Worm (Caenorhabditis elegans) whole organism, young adult: Measurements from ENCODE around the gene cyp-13A6.
A peak's percentile ranks its signal among the peaks of the same experiment; 100 is the strongest.

Experiments used
- B0019.2 ChIP-seq: fragments of 200-800 bp; sonication (Bioruptor generic); conservative IDR thresholded peaks from 2 replicates; pipeline ENCODE4 v1.3.6; 2022; ENCODE audit warnings: missing genetic modification reagents, missing genetic modification characterization, missing compliant biosample characterization
- C06A6.2 ChIP-seq: fragments of 200-800 bp; sonication (Bioruptor generic); conservative IDR thresholded peaks from 2 replicates; pipeline ENCODE4 v1.3.6; 2022; ENCODE audit warnings: missing genetic modification characterization, missing compliant biosample characterization
- C17E4.6 ChIP-seq: fragments of 200-800 bp; sonication (Bioruptor generic); IDR thresholded peaks from 2 replicates; pipeline ENCODE4 v1.3.6; 2022; ENCODE audit warnings: missing genetic modification reagents, missing genetic modification characterization, missing compliant biosample characterization
- F22D6.2 ChIP-seq: sonication (generic microtip); optimal IDR thresholded peaks from 2 replicates; lab custom pipeline; 2016; ENCODE audit warnings: mild to moderate bottlenecking, missing genetic modification characterization, missing compliant biosample characterization
- F23B12.7 ChIP-seq: sonication (generic microtip); optimal IDR thresholded peaks from 2 replicates; lab custom pipeline; 2017; ENCODE audit warnings: missing genetic modification characterization, mild to moderate bottlenecking, missing compliant biosample characterization, antibody characterized with exemption, moderate library complexity; ENCODE audit not compliant: insufficient read depth
- F37B4.10 ChIP-seq: fragments of 200-800 bp; sonication (Bioruptor generic); IDR thresholded peaks from 2 replicates; pipeline ENCODE4 v1.3.6; 2022; ENCODE audit warnings: missing genetic modification characterization, missing compliant biosample characterization
- F52B5.7 ChIP-seq: sonication (generic microtip); optimal IDR thresholded peaks from 2 replicates; lab custom pipeline; 2016; ENCODE audit warnings: mild to moderate bottlenecking, missing genetic modification characterization, missing compliant biosample characterization
- F57C9.4 ChIP-seq: sonication (generic microtip); optimal IDR thresholded peaks from 2 replicates; lab custom pipeline; 2017; ENCODE audit warnings: mild to moderate bottlenecking, missing genetic modification characterization, missing compliant biosample characterization
- Y53G8AR.9 ChIP-seq: fragments of 200-800 bp; sonication (Bioruptor generic); conservative IDR thresholded peaks from 2 replicates; pipeline ENCODE4 v1.3.6; 2022; ENCODE audit warnings: missing genetic modification reagents, missing genetic modification characterization, missing compliant biosample characterization
- Y56A3A.18 ChIP-seq: fragments of 200-800 bp; sonication (Bioruptor generic); IDR thresholded peaks from 2 replicates; pipeline ENCODE4 v1.3.6; 2022; ENCODE audit warnings: missing genetic modification reagents, missing genetic modification characterization, missing compliant biosample characterization
- Y95B8A.8 ChIP-seq: fragments of 200-800 bp; sonication (Bioruptor generic); IDR thresholded peaks from 2 replicates; pipeline ENCODE4 v1.3.6; 2022; ENCODE audit warnings: missing genetic modification reagents, missing genetic modification characterization, missing compliant biosample characterization
- aptf-3 ChIP-seq: fragments of 200-800 bp; sonication (Bioruptor generic); IDR thresholded peaks from 2 replicates; pipeline ENCODE4 v1.3.6; 2022; ENCODE audit warnings: missing genetic modification characterization, missing compliant biosample characterization
- atf-7 ChIP-seq: sonication (generic microtip); optimal IDR thresholded peaks from 2 replicates; lab custom pipeline; 2017; ENCODE audit warnings: mild to moderate bottlenecking, missing genetic modification characterization, missing compliant biosample characterization
- attf-5 ChIP-seq: fragments of 200-800 bp; sonication (Bioruptor generic); optimal IDR thresholded peaks from 2 replicates; lab custom pipeline; 2018; ENCODE audit warnings: mild to moderate bottlenecking, missing genetic modification characterization, missing compliant biosample characterization
- bed-1 ChIP-seq: fragments of 200-800 bp; sonication (Bioruptor generic); IDR thresholded peaks from 2 replicates; pipeline ENCODE4 v1.3.6; 2022; ENCODE audit warnings: missing genetic modification reagents, missing genetic modification characterization, missing compliant biosample characterization
- bed-2 ChIP-seq: fragments of 200-800 bp; sonication (Bioruptor generic); IDR thresholded peaks from 2 replicates; pipeline ENCODE4 v1.3.6; 2022; ENCODE audit warnings: missing genetic modification reagents, missing genetic modification characterization, missing compliant biosample characterization
- cebp-1 ChIP-seq, 2 experiments: fragments of 200-800 bp in 1 of 2; sonication (Bioruptor generic) in 1 of 2; sonication (generic microtip) in 1 of 2; IDR thresholded peaks in 1 of 2; optimal IDR thresholded peaks in 1 of 2; 2 replicates each; pipeline versions ENCODE4 v1.3.6 to Lab custom; 2017 to 2022; ENCODE audit warnings: missing compliant biosample characterization in 2 of 2, missing genetic modification characterization in 2 of 2, mild to moderate bottlenecking in 1 of 2, missing genetic modification reagents in 1 of 2, moderate library complexity in 1 of 2
- cebp-2 ChIP-seq: fragments of 200-800 bp; sonication (Bioruptor generic); IDR thresholded peaks from 2 replicates; pipeline ENCODE4 v1.3.6; 2022; ENCODE audit warnings: missing genetic modification characterization, missing compliant biosample characterization
- ceh-100 ChIP-seq: fragments of 200-800 bp; sonication (Bioruptor generic); IDR thresholded peaks from 2 replicates; pipeline ENCODE4 v1.3.6; 2022; ENCODE audit warnings: missing genetic modification reagents, missing genetic modification characterization, missing compliant biosample characterization
- dpff-1 ChIP-seq: sonication (generic microtip); optimal IDR thresholded peaks from 2 replicates; lab custom pipeline; 2017; ENCODE audit warnings: mild to moderate bottlenecking, missing genetic modification characterization, missing compliant biosample characterization
- egrh-3 ChIP-seq: fragments of 200-800 bp; sonication (Bioruptor generic); IDR thresholded peaks from 2 replicates; pipeline ENCODE4 v1.3.6; 2022; ENCODE audit warnings: missing genetic modification reagents, missing genetic modification characterization, missing compliant biosample characterization
- ets-4 ChIP-seq: fragments of 200-800 bp; sonication (Bioruptor generic); optimal IDR thresholded peaks from 2 replicates; lab custom pipeline; 2018; ENCODE audit warnings: mild to moderate bottlenecking, missing genetic modification characterization, missing compliant biosample characterization
- gei-17 ChIP-seq: fragments of 200-800 bp; sonication (Bioruptor generic); optimal IDR thresholded peaks from 2 replicates; lab custom pipeline; 2018; ENCODE audit warnings: mild to moderate bottlenecking, missing genetic modification characterization, missing compliant biosample characterization
- hmg-20 ChIP-seq: fragments of 200-800 bp; sonication (Bioruptor generic); IDR thresholded peaks from 2 replicates; pipeline ENCODE4 v1.3.6; 2022; ENCODE audit warnings: missing genetic modification reagents, missing genetic modification characterization, missing compliant biosample characterization
- hrde-1 ChIP-seq: sonication (generic microtip); optimal IDR thresholded peaks from 2 replicates; lab custom pipeline; 2016; ENCODE audit warnings: missing genetic modification characterization, mild to moderate bottlenecking, missing compliant biosample characterization, moderate library complexity, missing genotype, missing genetic modification reagents, borderline replicate concordance
- lag-1 ChIP-seq: fragments of 200-800 bp; sonication (Bioruptor generic); IDR thresholded peaks from 2 replicates; pipeline ENCODE4 v1.3.6; 2022; ENCODE audit warnings: missing genetic modification reagents, missing genetic modification characterization, missing compliant biosample characterization
- lir-1 ChIP-seq: fragments of 200-800 bp; sonication (Bioruptor generic); conservative IDR thresholded peaks from 2 replicates; pipeline ENCODE4 v1.3.6; 2022; ENCODE audit warnings: missing genetic modification reagents, missing genetic modification characterization, missing compliant biosample characterization
- lsl-1 ChIP-seq: fragments of 200-800 bp; sonication (Bioruptor generic); optimal IDR thresholded peaks from 2 replicates; lab custom pipeline; 2018; ENCODE audit warnings: mild to moderate bottlenecking, missing genetic modification characterization, moderate library complexity, missing compliant biosample characterization
- mcd-1 ChIP-seq: fragments of 200-800 bp; sonication (Bioruptor generic); IDR thresholded peaks from 2 replicates; pipeline ENCODE4 v1.3.6; 2022; ENCODE audit warnings: missing genetic modification reagents, missing genetic modification characterization, missing compliant biosample characterization
- nfyb-1 ChIP-seq: fragments of 200-800 bp; sonication (Bioruptor generic); IDR thresholded peaks from 2 replicates; pipeline ENCODE4 v1.3.6; 2022; ENCODE audit warnings: missing genetic modification reagents, missing genetic modification characterization, missing compliant biosample characterization
- nhr-80 ChIP-seq: sonication (generic microtip); optimal IDR thresholded peaks from 2 replicates; lab custom pipeline; 2016; ENCODE audit warnings: missing genetic modification characterization, missing compliant biosample characterization
- snpc-1.1 ChIP-seq: sonication (generic microtip); optimal IDR thresholded peaks from 2 replicates; lab custom pipeline; 2017; ENCODE audit warnings: missing genetic modification characterization, mild to moderate bottlenecking, missing compliant biosample characterization, antibody characterized with exemption, moderate library complexity, missing genotype, missing genetic modification reagents; ENCODE audit not compliant: insufficient read depth
- snpc-4 ChIP-seq, 5 experiments: fragments of 150-350 bp in 1 of 5; sonication (generic microtip) in 4 of 5; optimal IDR thresholded peaks; 2 replicates each; lab custom pipeline; 2014 to 2018; ENCODE audit warnings: missing genetic modification characterization in 5 of 5, missing biosample characterization in 3 of 5, antibody characterized with exemption in 2 of 5, mild to moderate bottlenecking in 2 of 5, missing compliant biosample characterization in 2 of 5, missing genotype in 2 of 5, moderate library complexity in 2 of 5, missing genetic modification reagents in 1 of 5
- tbp1 ChIP-seq: fragments of 200-800 bp; sonication (Bioruptor generic); optimal IDR thresholded peaks from 2 replicates; lab custom pipeline; 2018; ENCODE audit warnings: mild to moderate bottlenecking, missing genetic modification characterization, missing compliant biosample characterization
- xnd-1 ChIP-seq: sonication (generic microtip); optimal IDR thresholded peaks from 2 replicates; lab custom pipeline; 2016; ENCODE audit warnings: missing genotype, missing genetic modification reagents, missing genetic modification characterization, missing compliant biosample characterization
- zfh-2 ChIP-seq: fragments of 200-800 bp; sonication (Bioruptor generic); conservative IDR thresholded peaks from 2 replicates; pipeline ENCODE4 v1.3.6; 2022; ENCODE audit warnings: missing genetic modification reagents, missing genetic modification characterization, missing compliant biosample characterization
- zim-3 ChIP-seq: sonication (generic microtip); optimal IDR thresholded peaks from 2 replicates; lab custom pipeline; 2017; ENCODE audit warnings: mild to moderate bottlenecking, missing genetic modification characterization, moderate library complexity, missing compliant biosample characterization
- ztf-22 ChIP-seq: fragments of 200-800 bp; sonication (Bioruptor generic); optimal IDR thresholded peaks from 2 replicates; lab custom pipeline; 2018; ENCODE audit warnings: mild to moderate bottlenecking, missing genetic modification characterization, moderate library complexity, missing compliant biosample characterization
- ztf-26 ChIP-seq: sonication (generic microtip); optimal IDR thresholded peaks from 2 replicates; lab custom pipeline; 2017; ENCODE audit warnings: missing genetic modification characterization, missing compliant biosample characterization

cyp-13A6 gene

DNA sequence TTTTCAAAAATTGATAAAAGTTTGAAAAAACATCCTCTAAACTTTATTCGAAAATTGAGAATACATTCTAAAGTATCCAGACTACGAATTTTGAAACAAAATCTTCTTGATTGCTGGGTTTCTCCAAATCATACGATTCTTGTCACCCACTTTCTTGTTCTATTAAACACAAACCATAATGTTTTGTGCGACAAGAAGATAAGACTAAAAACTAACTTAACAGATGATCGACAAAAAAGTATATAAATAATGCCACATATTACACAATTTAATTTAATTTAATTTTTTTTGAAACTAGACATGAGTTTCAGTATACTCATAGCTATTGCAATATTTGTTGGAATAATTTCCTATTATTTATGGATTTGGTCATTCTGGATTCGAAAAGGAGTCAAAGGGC, 699 bp upstream of the cyp-13A6 start, which contains the start of gene cyp-13A7 (continued):
- TF ChIP-seq lag-1 (GFP tag; lab: Robert Waterston, UW) (no peak), F57C9.4 (tag; lab: Kevin White, UChicago) (no peak), F37B4.10 (GFP tag; lab: Robert Waterston, UW) (no peak), bed-1 (GFP tag; lab: Robert Waterston, UW) (no peak), nfyb-1 (GFP tag; lab: Robert Waterston, UW) (no peak), B0019.2 (GFP tag; lab: Robert Waterston, UW) (no peak)
- TF ChIP-seq, all 124 proteins: peak for 0

DNA sequence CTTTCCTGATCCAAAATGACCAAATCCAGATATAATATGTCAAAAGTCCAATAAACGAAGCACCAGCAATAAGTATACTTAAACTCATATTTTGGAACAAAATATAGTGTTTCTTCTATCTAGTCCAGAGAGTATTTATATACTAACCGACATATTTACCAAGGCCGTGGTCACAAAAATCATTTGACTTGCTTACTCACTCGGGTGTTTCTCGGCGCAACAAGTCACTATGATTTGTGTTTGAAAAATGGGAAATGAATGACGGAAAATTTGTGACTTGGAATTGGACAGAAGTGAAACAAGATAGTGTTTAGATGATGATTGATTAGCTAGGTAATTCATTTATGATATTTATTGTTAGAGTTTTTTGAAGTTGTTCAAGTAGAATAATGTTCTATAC, 2.4 kb downstream of the cyp-13A6 start, which contains the start of gene cyp-13A5:
TSS of gene cyp-13A5 (minus strand) at position 112 of the 400 bp plus-strand sequence.
- TF ChIP-seq F52B5.7 (tag; lab: Kevin White, UChicago) (no peak), bed-2 (GFP tag; lab: Robert Waterston, UW) (no peak), cebp-1 (GFP tag; IDR thresholded peaks at IDR 0.05; lab: Robert Waterston, UW) (no peak), cebp-1 (tag; optimal IDR thresholded peaks at IDR 0.05; lab: Kevin White, UChicago) (peak; percentile 19), Y95B8A.8 (GFP tag; lab: Robert Waterston, UW) (no peak), ceh-100 (GFP tag; lab: Robert Waterston, UW) (no peak), ztf-26 (no peak), nhr-80 (peak; percentile 85)

DNA sequence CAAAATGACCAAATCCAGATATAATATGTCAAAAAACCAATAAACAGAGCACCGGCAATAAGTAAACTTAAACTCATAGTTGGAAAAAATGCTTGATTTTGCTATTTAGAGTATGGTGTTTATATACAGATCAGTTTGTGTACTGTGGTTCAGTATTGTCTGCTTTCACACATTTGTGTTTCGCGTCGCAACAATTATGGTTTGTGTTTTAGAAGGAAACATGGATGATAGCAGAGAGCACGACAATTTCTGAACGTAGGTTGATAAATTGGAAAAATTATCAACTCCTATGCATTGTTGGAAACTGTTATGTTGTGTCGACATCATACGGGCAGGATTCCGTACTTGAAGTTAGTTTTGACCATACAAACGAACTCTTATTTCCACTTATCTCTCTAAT, 5.0 kb downstream of the cyp-13A6 start, which contains the start of gene cyp-13A4:
TSS of gene cyp-13A4 (minus strand) at position 77 of the 400 bp plus-strand sequence.
- TF ChIP-seq hrde-1 (tag; lab: Kevin White, UChicago) (no peak), nhr-80 (peak; percentile 80), F23B12.7 (tag; lab: Kevin White, UChicago) (no peak), hmg-20 (no peak), cebp-1 (GFP tag; IDR thresholded peaks at IDR 0.05; lab: Robert Waterston, UW) (no peak), cebp-1 (tag; optimal IDR thresholded peaks at IDR 0.05; lab: Kevin White, UChicago) (no peak), F22D6.2 (tag; lab: Kevin White, UChicago) (no peak)
- TF ChIP-seq, all 124 proteins: peak for 1

DNA sequence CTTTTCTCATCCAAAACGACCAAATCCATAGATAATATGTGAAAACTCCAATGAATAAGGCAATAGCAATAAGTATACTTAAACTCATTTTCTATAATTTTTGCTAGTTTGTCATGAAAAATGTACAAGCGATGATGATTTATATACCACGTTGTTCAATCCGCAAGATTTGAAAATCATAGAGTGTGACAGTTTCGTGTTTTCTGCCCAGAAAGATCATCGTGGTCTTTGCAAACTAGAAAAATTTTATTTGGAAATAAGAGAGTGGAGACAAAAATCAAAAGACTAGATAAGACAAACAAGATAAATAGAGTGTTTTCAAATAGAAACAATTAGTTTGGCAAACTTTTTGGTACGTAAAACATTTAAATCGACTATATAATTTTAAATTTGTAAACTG, 9.4 kb downstream of the cyp-13A6 start, which contains the start of gene cyp-13A3:
TSS of gene cyp-13A3 (minus strand) at position 101 of the 400 bp plus-strand sequence.
- TF ChIP-seq lir-1: no peak
- TF ChIP-seq cebp-2: no peak
- no peak for TF ChIP-seq gei-17 (GFP tag; lab: Kevin White, UChicago)
- no peak for TF ChIP-seq nfyb-1 (GFP tag; lab: Robert Waterston, UW)
- TF ChIP-seq zim-3: no peak
- no peak for TF ChIP-seq cebp-1 (GFP tag; IDR thresholded peaks at IDR 0.05; lab: Robert Waterston, UW)
- no peak for TF ChIP-seq cebp-1 (tag; optimal IDR thresholded peaks at IDR 0.05; lab: Kevin White, UChicago)
- no peak for TF ChIP-seq bed-2 (GFP tag; lab: Robert Waterston, UW)
- TF ChIP-seq, all 124 proteins: peak for 0

DNA sequence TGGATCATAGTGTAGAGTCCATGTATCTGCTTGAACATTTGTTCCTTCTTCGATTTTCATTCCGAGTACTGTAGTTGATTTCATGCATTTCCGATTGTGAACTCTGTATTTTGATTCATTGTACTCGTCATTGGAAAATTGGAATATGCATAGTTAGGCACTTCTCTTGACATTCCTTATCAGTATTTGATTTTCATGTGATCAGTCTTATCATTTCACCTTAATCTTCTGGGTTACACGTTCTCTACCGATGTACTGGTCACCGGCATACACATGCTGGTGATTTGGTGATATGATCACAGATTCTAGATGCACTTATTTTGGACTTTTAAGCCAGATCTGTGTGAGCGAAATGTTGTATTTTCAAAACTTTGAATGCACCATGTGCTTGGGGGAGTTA, 11.4 kb downstream of the cyp-13A6 start:
- no peak for TF ChIP-seq dpff-1 (tag; lab: Kevin White, UChicago)
- peak; percentile 53 for TF ChIP-seq ets-4 (GFP tag; lab: Kevin White, UChicago)
- TF ChIP-seq xnd-1: no peak
- TF ChIP-seq cebp-1 (GFP tag; IDR thresholded peaks at IDR 0.05; lab: Robert Waterston, UW): peak; percentile 7; the same call in 1 of the 2 replicates
- no peak for TF ChIP-seq cebp-1 (tag; optimal IDR thresholded peaks at IDR 0.05; lab: Kevin White, UChicago)
- no peak for TF ChIP-seq C06A6.2
- TF ChIP-seq snpc-1.1 (tag; lab: Kevin White, UChicago): no peak
- TF ChIP-seq mcd-1: no peak
- no peak for TF ChIP-seq Y56A3A.18 (GFP tag; lab: Robert Waterston, UW)
- TF ChIP-seq tbp1 (GFP tag; lab: Kevin White, UChicago): no peak
- TF ChIP-seq lsl-1 (GFP tag; lab: Kevin White, UChicago): no peak
- no peak for TF ChIP-seq egrh-3 (GFP tag; lab: Robert Waterston, UW)
- TF ChIP-seq C17E4.6 (GFP tag; lab: Robert Waterston, UW): no peak
- TF ChIP-seq Y53G8AR.9 (GFP tag; lab: Robert Waterston, UW): no peak
- no peak for TF ChIP-seq attf-5 (GFP tag; lab: Kevin White, UChicago)
- no peak for TF ChIP-seq zfh-2 (GFP tag; lab: Robert Waterston, UW)
- no peak for TF ChIP-seq snpc-4 (GFP tag; optimal IDR thresholded peaks at IDR 0.05; lab: Kevin White, UChicago)
- TF ChIP-seq snpc-4 (tag; optimal IDR thresholded peaks at IDR 0.05; lab: Kevin White, UChicago): no peak
- peak; percentile 66 for TF ChIP-seq atf-7 (tag; lab: Kevin White, UChicago)
- TF ChIP-seq ztf-22 (GFP tag; lab: Kevin White, UChicago): peak; percentile 38
- no peak for TF ChIP-seq aptf-3
